Worm (Caenorhabditis elegans) whole organism, late embryonic: ENCODE results near the gene C01G6.3.

ENCODE experiments used
- ama-1 ChIP-seq: fragments of 150-350 bp; optimal IDR thresholded peaks from 2 replicates; lab custom pipeline; 2014
- ceh-48 ChIP-seq: sonication (generic microtip); optimal IDR thresholded peaks from 2 replicates; lab custom pipeline; 2016; ENCODE audit warnings: missing genetic modification characterization, inconsistent platforms, missing compliant biosample characterization
- ceh-9 ChIP-seq: sonication (generic microtip); optimal IDR thresholded peaks from 2 replicates; lab custom pipeline; 2016; ENCODE audit warnings: mild to moderate bottlenecking, missing genetic modification characterization, inconsistent platforms, missing compliant biosample characterization
- elt-2 ChIP-seq: sonication (generic microtip); optimal IDR thresholded peaks from 2 replicates; lab custom pipeline; 2016; ENCODE audit warnings: missing genetic modification reagents, missing genetic modification characterization, missing compliant biosample characterization
- lin-11 ChIP-seq: fragments of 200-800 bp; sonication (Bioruptor generic); optimal IDR thresholded peaks from 2 replicates; lab custom pipeline; 2018; ENCODE audit warnings: mild to moderate bottlenecking, missing genetic modification characterization, missing compliant biosample characterization
- madf-2 ChIP-seq: sonication (generic microtip); optimal IDR thresholded peaks from 2 replicates; lab custom pipeline; 2017; ENCODE audit warnings: missing genetic modification characterization, missing compliant biosample characterization
- pha-4 ChIP-seq: fragments of 150-350 bp; optimal IDR thresholded peaks from 2 replicates; lab custom pipeline; 2018; ENCODE audit warnings: missing biosample characterization, missing genetic modification reagents, missing genetic modification characterization
- pqm-1 ChIP-seq: sonication (generic microtip); optimal IDR thresholded peaks from 2 replicates; lab custom pipeline; 2016; ENCODE audit warnings: missing genetic modification characterization, missing compliant biosample characterization
- tbx-2 ChIP-seq: sonication (generic microtip); optimal IDR thresholded peaks from 2 replicates; lab custom pipeline; 2016; ENCODE audit warnings: missing genetic modification characterization, missing compliant biosample characterization
- unc-86 ChIP-seq: sonication (generic microtip); optimal IDR thresholded peaks from 2 replicates; lab custom pipeline; 2016; ENCODE audit warnings: missing genetic modification characterization, missing compliant biosample characterization

- TF ChIP-seq tbx-2 (no peak), pha-4 (no peak), ama-1 (no peak), elt-2 (tag; lab: Kevin White, UChicago) (no peak), lin-11 (tag; lab: Kevin White, UChicago) (no peak), ceh-9 (tag; lab: Kevin White, UChicago) (no peak), madf-2 (tag; lab: Kevin White, UChicago) (no peak), unc-86 (tag; lab: Kevin White, UChicago) (no peak), pqm-1 (no peak), ceh-48 (tag; lab: Kevin White, UChicago) (no peak)
Measured at ce11 chrII:9242804-9243203, 26.9 kb upstream of the C01G6.3 start.
